Worm (Caenorhabditis elegans) whole organism, young adult: Measurements from ENCODE around the gene mfsd-11.

ENCODE experiments used
- B0261.1 ChIP-seq: sonication (generic microtip); optimal IDR thresholded peaks from 2 replicates; lab custom pipeline; 2016; ENCODE audit warnings: mild to moderate bottlenecking, missing genetic modification characterization, moderate library complexity, missing compliant biosample characterization
- B0336.3 ChIP-seq: fragments of 200-800 bp; sonication (Bioruptor generic); IDR thresholded peaks from 2 replicates; pipeline ENCODE4 v1.3.6; 2022; ENCODE audit warnings: missing genetic modification characterization, missing compliant biosample characterization
- C17E4.6 ChIP-seq: fragments of 200-800 bp; sonication (Bioruptor generic); IDR thresholded peaks from 2 replicates; pipeline ENCODE4 v1.3.6; 2022; ENCODE audit warnings: missing genetic modification reagents, missing genetic modification characterization, missing compliant biosample characterization
- F10E7.11 ChIP-seq: sonication (generic microtip); optimal IDR thresholded peaks from 2 replicates; lab custom pipeline; 2017; ENCODE audit warnings: mild to moderate bottlenecking, missing genetic modification characterization, moderate library complexity, missing compliant biosample characterization
- F22D6.2 ChIP-seq: sonication (generic microtip); optimal IDR thresholded peaks from 2 replicates; lab custom pipeline; 2016; ENCODE audit warnings: mild to moderate bottlenecking, missing genetic modification characterization, missing compliant biosample characterization
- F39B2.1 ChIP-seq: fragments of 200-800 bp; sonication (Bioruptor generic); IDR thresholded peaks from 2 replicates; pipeline ENCODE4 v1.3.6; 2022; ENCODE audit warnings: missing genetic modification reagents, missing genetic modification characterization, missing compliant biosample characterization
- F52B5.7 ChIP-seq: sonication (generic microtip); optimal IDR thresholded peaks from 2 replicates; lab custom pipeline; 2016; ENCODE audit warnings: mild to moderate bottlenecking, missing genetic modification characterization, missing compliant biosample characterization
- F55B11.4 ChIP-seq: sonication (generic microtip); optimal IDR thresholded peaks from 2 replicates; lab custom pipeline; 2016; ENCODE audit warnings: missing compliant biosample characterization, missing genetic modification characterization, borderline replicate concordance; ENCODE audit not compliant: insufficient read depth
- F57A8.1 ChIP-seq: fragments of 200-800 bp; sonication (Bioruptor generic); optimal IDR thresholded peaks from 2 replicates; lab custom pipeline; 2018; ENCODE audit warnings: mild to moderate bottlenecking, missing genetic modification characterization, moderate library complexity, missing compliant biosample characterization
- Y53G8AR.9 ChIP-seq: fragments of 200-800 bp; sonication (Bioruptor generic); conservative IDR thresholded peaks from 2 replicates; pipeline ENCODE4 v1.3.6; 2022; ENCODE audit warnings: missing genetic modification reagents, missing genetic modification characterization, missing compliant biosample characterization
- Y67H2A.10 ChIP-seq: fragments of 200-800 bp; sonication (Bioruptor generic); conservative IDR thresholded peaks from 2 replicates; pipeline ENCODE4 v1.3.6; 2022; ENCODE audit warnings: missing genetic modification reagents, missing genetic modification characterization, missing compliant biosample characterization
- ama-1 ChIP-seq, 3 experiments: fragments of 150-350 bp in 1 of 3; sonication (generic microtip) in 2 of 3; optimal IDR thresholded peaks; 2 replicates each; lab custom pipeline; 2014 to 2018; ENCODE audit warnings: missing biosample characterization in 2 of 3, missing genetic modification characterization in 2 of 3, missing genetic modification reagents in 2 of 3
- attf-3 ChIP-seq: fragments of 200-800 bp; sonication (Bioruptor generic); conservative IDR thresholded peaks from 2 replicates; pipeline ENCODE4 v1.3.6; 2022; ENCODE audit warnings: missing genetic modification reagents, missing genetic modification characterization, missing compliant biosample characterization
- attf-5 ChIP-seq: fragments of 200-800 bp; sonication (Bioruptor generic); optimal IDR thresholded peaks from 2 replicates; lab custom pipeline; 2018; ENCODE audit warnings: mild to moderate bottlenecking, missing genetic modification characterization, missing compliant biosample characterization
- cebp-2 ChIP-seq: fragments of 200-800 bp; sonication (Bioruptor generic); IDR thresholded peaks from 2 replicates; pipeline ENCODE4 v1.3.6; 2022; ENCODE audit warnings: missing genetic modification characterization, missing compliant biosample characterization
- ceh-100 ChIP-seq: fragments of 200-800 bp; sonication (Bioruptor generic); IDR thresholded peaks from 2 replicates; pipeline ENCODE4 v1.3.6; 2022; ENCODE audit warnings: missing genetic modification reagents, missing genetic modification characterization, missing compliant biosample characterization
- chd-7 ChIP-seq: sonication (generic microtip); optimal IDR thresholded peaks from 2 replicates; lab custom pipeline; 2016; ENCODE audit warnings: mild to moderate bottlenecking, missing genetic modification characterization, moderate library complexity, missing compliant biosample characterization
- dpff-1 ChIP-seq: sonication (generic microtip); optimal IDR thresholded peaks from 2 replicates; lab custom pipeline; 2017; ENCODE audit warnings: mild to moderate bottlenecking, missing genetic modification characterization, missing compliant biosample characterization
- egl-44 ChIP-seq: fragments of 200-800 bp; sonication (Bioruptor generic); IDR thresholded peaks from 2 replicates; pipeline ENCODE4 v1.3.6; 2022; ENCODE audit warnings: missing genetic modification reagents, missing genetic modification characterization, missing compliant biosample characterization
- egrh-3 ChIP-seq: fragments of 200-800 bp; sonication (Bioruptor generic); IDR thresholded peaks from 2 replicates; pipeline ENCODE4 v1.3.6; 2022; ENCODE audit warnings: missing genetic modification reagents, missing genetic modification characterization, missing compliant biosample characterization
- him-1 ChIP-seq: sonication (generic microtip); optimal IDR thresholded peaks from 2 replicates; lab custom pipeline; 2016; ENCODE audit warnings: missing genotype, missing genetic modification reagents, missing genetic modification characterization, missing compliant biosample characterization
- hmg-1.2 ChIP-seq: fragments of 200-800 bp; sonication (Bioruptor generic); IDR thresholded peaks from 2 replicates; pipeline ENCODE4 v1.3.6; 2022; ENCODE audit warnings: missing genetic modification reagents, missing genetic modification characterization, missing compliant biosample characterization
- hrde-1 ChIP-seq: sonication (generic microtip); optimal IDR thresholded peaks from 2 replicates; lab custom pipeline; 2016; ENCODE audit warnings: missing genetic modification characterization, mild to moderate bottlenecking, missing compliant biosample characterization, moderate library complexity, missing genotype, missing genetic modification reagents, borderline replicate concordance
- hsf-1 ChIP-seq: fragments of 200-800 bp; sonication (Bioruptor generic); IDR thresholded peaks from 2 replicates; pipeline ENCODE4 v1.3.6; 2022; ENCODE audit warnings: missing genetic modification reagents, missing genetic modification characterization, missing compliant biosample characterization
- let-607 ChIP-seq, 2 experiments: fragments of 200-800 bp in 1 of 2; sonication (Bioruptor generic) in 1 of 2; sonication (generic microtip) in 1 of 2; optimal IDR thresholded peaks; 2 replicates each; lab custom pipeline; 2016 to 2018; ENCODE audit warnings: mild to moderate bottlenecking in 2 of 2, missing compliant biosample characterization in 2 of 2, missing genetic modification characterization in 2 of 2, moderate library complexity in 2 of 2, missing genotype in 1 of 2
- lin-54 ChIP-seq: fragments of 200-800 bp; sonication (Bioruptor generic); optimal IDR thresholded peaks from 2 replicates; lab custom pipeline; 2018; ENCODE audit warnings: mild to moderate bottlenecking, missing genetic modification characterization, missing compliant biosample characterization
- madf-6 ChIP-seq: fragments of 200-800 bp; sonication (Bioruptor generic); IDR thresholded peaks from 2 replicates; pipeline ENCODE4 v1.3.6; 2022; ENCODE audit warnings: missing genetic modification reagents, missing genetic modification characterization, missing compliant biosample characterization
- madf-8 ChIP-seq: fragments of 200-800 bp; sonication (Bioruptor generic); conservative IDR thresholded peaks from 2 replicates; pipeline ENCODE4 v1.3.6; 2022; ENCODE audit warnings: missing genetic modification reagents, missing genetic modification characterization, missing compliant biosample characterization
- mcd-1 ChIP-seq: fragments of 200-800 bp; sonication (Bioruptor generic); IDR thresholded peaks from 2 replicates; pipeline ENCODE4 v1.3.6; 2022; ENCODE audit warnings: missing genetic modification reagents, missing genetic modification characterization, missing compliant biosample characterization
- mes-4 ChIP-seq: sonication (generic microtip); optimal IDR thresholded peaks from 2 replicates; lab custom pipeline; 2016; ENCODE audit warnings: missing genotype, missing genetic modification characterization, missing compliant biosample characterization
- mxl-1 ChIP-seq: sonication (generic microtip); optimal IDR thresholded peaks from 2 replicates; lab custom pipeline; 2016; ENCODE audit warnings: missing genetic modification characterization, missing compliant biosample characterization
- nfyb-1 ChIP-seq: fragments of 200-800 bp; sonication (Bioruptor generic); IDR thresholded peaks from 2 replicates; pipeline ENCODE4 v1.3.6; 2022; ENCODE audit warnings: missing genetic modification reagents, missing genetic modification characterization, missing compliant biosample characterization
- nhr-179 ChIP-seq: sonication (generic microtip); optimal IDR thresholded peaks from 2 replicates; lab custom pipeline; 2016; ENCODE audit warnings: mild to moderate bottlenecking, missing genetic modification characterization, missing compliant biosample characterization
- nhr-90 ChIP-seq: sonication (generic microtip); optimal IDR thresholded peaks from 2 replicates; lab custom pipeline; 2016; ENCODE audit warnings: missing genotype, mild to moderate bottlenecking, missing genetic modification characterization, missing compliant biosample characterization
- pbrm-1 ChIP-seq: fragments of 200-800 bp; sonication (Bioruptor generic); IDR thresholded peaks from 2 replicates; pipeline ENCODE4 v1.3.6; 2022; ENCODE audit warnings: missing genetic modification reagents, missing genetic modification characterization, missing compliant biosample characterization
- rcor-1 ChIP-seq: fragments of 200-800 bp; sonication (Bioruptor generic); IDR thresholded peaks from 2 replicates; pipeline ENCODE4 v1.3.6; 2022; ENCODE audit warnings: missing genetic modification reagents, missing genetic modification characterization, missing compliant biosample characterization
- sea-2 ChIP-seq: fragments of 200-800 bp; sonication (Bioruptor generic); IDR thresholded peaks from 2 replicates; pipeline ENCODE4 v1.3.6; 2022; ENCODE audit warnings: missing genetic modification characterization, missing compliant biosample characterization
- unc-62 ChIP-seq: fragments of 150-350 bp; optimal IDR thresholded peaks from 2 replicates; lab custom pipeline; 2014; ENCODE audit warnings: missing biosample characterization, missing genetic modification reagents, missing genetic modification characterization
- xnd-1 ChIP-seq: sonication (generic microtip); optimal IDR thresholded peaks from 2 replicates; lab custom pipeline; 2016; ENCODE audit warnings: missing genotype, missing genetic modification reagents, missing genetic modification characterization, missing compliant biosample characterization
- zfh-2 ChIP-seq: fragments of 200-800 bp; sonication (Bioruptor generic); conservative IDR thresholded peaks from 2 replicates; pipeline ENCODE4 v1.3.6; 2022; ENCODE audit warnings: missing genetic modification reagents, missing genetic modification characterization, missing compliant biosample characterization
- ztf-26 ChIP-seq: sonication (generic microtip); optimal IDR thresholded peaks from 2 replicates; lab custom pipeline; 2017; ENCODE audit warnings: missing genetic modification characterization, missing compliant biosample characterization

mfsd-11 gene

DNA sequence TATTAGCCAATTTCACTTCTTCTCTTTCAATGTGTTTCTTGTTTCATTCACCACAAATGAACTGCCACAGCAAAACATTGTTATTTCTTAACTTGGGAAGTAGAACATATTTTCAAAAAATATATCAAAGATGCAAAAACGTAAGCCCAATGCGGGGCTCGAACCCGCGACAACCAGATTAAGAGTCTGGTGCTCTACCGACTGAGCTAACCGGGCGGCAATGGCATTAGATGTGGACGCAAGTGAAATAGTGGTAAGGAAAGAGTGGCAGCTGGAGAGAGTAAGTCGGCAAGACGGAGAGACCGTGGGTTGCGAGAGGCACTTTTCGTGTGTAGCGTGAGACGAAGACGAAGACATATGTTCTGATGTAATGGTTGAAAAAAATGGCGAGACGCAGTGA, 47.9 kb downstream of the mfsd-11 start (continued):
- TF ChIP-seq B0336.3 (GFP tag; lab: Robert Waterston, UW) (no peak), xnd-1 (tag; lab: Kevin White, UChicago) (no peak), attf-5 (GFP tag; lab: Kevin White, UChicago) (no peak), B0261.1 (tag; lab: Kevin White, UChicago) (peak; percentile 99), F55B11.4 (tag; lab: Kevin White, UChicago) (no peak), mes-4 (tag; lab: Kevin White, UChicago) (peak; percentile 90), mcd-1 (GFP tag; lab: Robert Waterston, UW) (peak; percentile 72), pbrm-1 (peak; percentile 90), ama-1 (optimal IDR thresholded peaks at IDR 0.05; lab: Kevin White, UChicago) (no peak), ama-1 (GFP tag; optimal IDR thresholded peaks at IDR 0.05; lab: Kevin White, UChicago) (peak in 1 of 2 experiments; percentile 90), hrde-1 (tag; lab: Kevin White, UChicago) (peak; percentile 47), nhr-90 (peak; percentile 93), him-1 (tag; lab: Kevin White, UChicago) (peak; percentile 97), let-607 (tag; optimal IDR thresholded peaks at IDR 0.05; lab: Kevin White, UChicago) (peak; percentile 55 to 74), egl-44 (GFP tag; lab: Robert Waterston, UW) (peak; percentile 91), ceh-100 (peak; percentile 52), nhr-179 (tag; lab: Kevin White, UChicago) (no peak), C17E4.6 (GFP tag; lab: Robert Waterston, UW) (no peak), rcor-1 (GFP tag; lab: Robert Waterston, UW) (peak; percentile 89), sea-2 (GFP tag; lab: Robert Waterston, UW) (peak; percentile 85; the same call in 1 of the 2 replicates), nfyb-1 (GFP tag; lab: Robert Waterston, UW) (peak; percentile 93), F39B2.1 (GFP tag; lab: Robert Waterston, UW) (no peak), hmg-1.2 (GFP tag; lab: Robert Waterston, UW) (peak; percentile 89), Y67H2A.10 (GFP tag; lab: Robert Waterston, UW) (peak; percentile 73), F57A8.1 (no peak), F52B5.7 (tag; lab: Kevin White, UChicago) (peak; percentile 87), cebp-2 (GFP tag; lab: Robert Waterston, UW) (peak; percentile 97), F22D6.2 (tag; lab: Kevin White, UChicago) (peak; percentile 53), madf-6 (no peak), madf-8 (GFP tag; lab: Robert Waterston, UW) (no peak), chd-7 (tag; lab: Kevin White, UChicago) (peak; percentile 92)
- TF ChIP-seq, all 124 proteins: peak for 90

DNA sequence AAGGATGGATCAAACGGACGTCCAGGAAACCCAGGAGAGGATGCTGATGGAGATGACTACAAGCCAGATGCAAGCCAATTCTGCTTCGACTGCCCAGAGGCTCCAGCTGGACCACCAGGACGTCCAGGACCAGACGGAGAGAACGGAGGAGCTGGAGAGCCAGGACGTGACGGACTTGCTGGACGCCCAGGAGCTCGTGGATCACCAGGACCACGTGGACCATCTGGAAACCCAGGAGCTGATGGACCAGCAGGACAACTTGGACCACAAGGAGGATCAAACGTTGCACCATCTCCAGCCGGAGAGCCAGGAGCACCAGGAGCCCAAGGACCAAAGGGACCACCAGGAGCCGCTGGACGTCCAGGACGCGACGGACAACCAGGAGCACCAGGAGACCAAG, 48.4 kb downstream of the mfsd-11 start:
- TF ChIP-seq zfh-2 (peak; percentile 87), unc-62 (GFP tag; lab: Kevin White, UChicago) (no peak), hsf-1 (GFP tag; lab: Robert Waterston, UW) (no peak), mcd-1 (GFP tag; lab: Robert Waterston, UW) (no peak), Y53G8AR.9 (GFP tag; lab: Robert Waterston, UW) (no peak), lin-54 (GFP tag; lab: Kevin White, UChicago) (no peak), ztf-26 (tag; lab: Kevin White, UChicago) (peak; percentile 44), attf-3 (GFP tag; lab: Robert Waterston, UW) (no peak), egrh-3 (GFP tag; lab: Robert Waterston, UW) (peak; percentile 79; the same call in 1 of the 2 replicates), dpff-1 (tag; lab: Kevin White, UChicago) (no peak), F10E7.11 (no peak), mxl-1 (tag; lab: Kevin White, UChicago) (no peak), hmg-1.2 (GFP tag; lab: Robert Waterston, UW) (no peak)
- TF ChIP-seq, all 124 proteins: peak for 3
